Fruit fly (Drosophila melanogaster): ENCODE results near the gene ValRS-m.

The ValRS-m gene

dm6 chr3L:8997686-8998239 lies 33.2 kb upstream of the ValRS-m start, which contains the start of the genes smg and CG5087 (continued):
- TF ChIP-seq CG12659 (GFP tag; optimal IDR thresholded peaks at IDR 0.05) (peak; percentile 89), BEAF-32 (GFP tag; optimal IDR thresholded peaks at IDR 0.05) (peak; percentile 76), cwo (GFP tag; optimal IDR thresholded peaks at IDR 0.05) (no peak), CG7928 (GFP tag; optimal IDR thresholded peaks at IDR 0.05) (peak; percentile 42), B-H1 (GFP tag; IDR thresholded peaks at IDR 0.05) (no peak), HLHmδ (GFP tag; optimal IDR thresholded peaks at IDR 0.05) (no peak), sob (GFP tag; IDR thresholded peaks at IDR 0.05) (peak; percentile 70), bigmax (GFP tag; optimal IDR thresholded peaks at IDR 0.05) (no peak), CG31365 (tag; optimal IDR thresholded peaks at IDR 0.05) (no peak), stwl (tag; optimal IDR thresholded peaks at IDR 0.05) (peak; percentile 85), CG4820 (GFP tag; optimal IDR thresholded peaks at IDR 0.05) (no peak), crol (GFP tag; IDR thresholded peaks at IDR 0.05) (no peak), HmgZ (tag; optimal IDR thresholded peaks at IDR 0.05) (peak; percentile 92), pita (GFP tag; optimal IDR thresholded peaks at IDR 0.05) (peak; percentile 97), tna (GFP tag; IDR thresholded peaks at IDR 0.05; ENCODE audit: partially characterized antibody) (peak; percentile 53; the same call in 1 of the 2 replicates), NC2β (GFP tag; optimal IDR thresholded peaks at IDR 0.05) (peak; percentile 66), sima (GFP tag; optimal IDR thresholded peaks at IDR 0.05) (no peak), Usf (GFP tag; optimal IDR thresholded peaks at IDR 0.05) (peak; percentile 9), CG7745 (tag; optimal IDR thresholded peaks at IDR 0.05) (peak; percentile 79), CG11504 (tag; optimal IDR thresholded peaks at IDR 0.05) (no peak), fu2 (GFP tag; optimal IDR thresholded peaks at IDR 0.05) (peak; percentile 47), mam (GFP tag; optimal IDR thresholded peaks at IDR 0.05) (peak; percentile 72), sna (GFP tag; IDR thresholded peaks at IDR 0.05; ENCODE audit: partially characterized antibody) (peak; percentile 56), CG10543 (GFP tag; optimal IDR thresholded peaks at IDR 0.05) (peak; percentile 48), dysf (GFP tag; IDR thresholded peaks at IDR 0.05) (no peak), CG11247 (GFP tag; IDR thresholded peaks at IDR 0.05) (peak; percentile 36; the same call in 1 of the 2 replicates), CG14014 (GFP tag; IDR thresholded peaks at IDR 0.05) (no peak), emc (GFP tag; optimal IDR thresholded peaks at IDR 0.05) (no peak), Dad (GFP tag; optimal IDR thresholded peaks at IDR 0.05) (peak; percentile 72), Aef1 (GFP tag; IDR thresholded peaks at IDR 0.05) (peak; percentile 45; the same call in 2 of the 3 replicates), al (GFP tag; IDR thresholded peaks at IDR 0.05) (peak; percentile 27; the same call in 1 of the 2 replicates), Poxn (GFP tag; IDR thresholded peaks at IDR 0.05) (no peak), esg (GFP tag; conservative IDR thresholded peaks at IDR 0.05) (no peak), unpg (GFP tag; optimal IDR thresholded peaks at IDR 0.05) (no peak), prd (optimal IDR thresholded peaks at IDR 0.05) (no peak), prd (GFP tag; IDR thresholded peaks at IDR 0.05) (peak; percentile 43; the same call in 2 of the 3 replicates), Spps (tag; optimal IDR thresholded peaks at IDR 0.05) (no peak), CG1832 (GFP tag; optimal IDR thresholded peaks at IDR 0.05) (no peak), CG14860 (GFP tag; IDR thresholded peaks at IDR 0.05; ENCODE audit: partially characterized antibody) (peak; percentile 51; the same call in 2 of the 3 replicates), Nf-YB (GFP tag; optimal IDR thresholded peaks at IDR 0.05) (peak; percentile 2), Sox102F (GFP tag; optimal IDR thresholded peaks at IDR 0.05) (no peak), pho (GFP tag; optimal IDR thresholded peaks at IDR 0.05) (peak; percentile 48), Antp (GFP tag; optimal IDR thresholded peaks at IDR 0.05) (peak; percentile 56), CG33557 (GFP tag; optimal IDR thresholded peaks at IDR 0.05) (peak; percentile 1), CG5180 (GFP tag; optimal IDR thresholded peaks at IDR 0.05) (no peak), ash1 (GFP tag; optimal IDR thresholded peaks at IDR 0.05) (peak; percentile 24), CG7786 (GFP tag; optimal IDR thresholded peaks at IDR 0.05) (peak; percentile 8), CG15696 (tag; optimal IDR thresholded peaks at IDR 0.05) (no peak), CG1602 (GFP tag; optimal IDR thresholded peaks at IDR 0.05) (no peak), CG10979 (tag; optimal IDR thresholded peaks at IDR 0.05) (no peak)

Measured in whole organism, embryonic.